Worm (Caenorhabditis elegans): ENCODE measurements around the gene msp-58.
A peak's percentile ranks its signal among the peaks of the same experiment; 100 is the strongest.
"Not testable (repeated sequence)": the region's sequence is repeated elsewhere in the genome, so short reads cannot be mapped to it uniquely, and the experiment has no call there.

msp-58 gene

DNA sequence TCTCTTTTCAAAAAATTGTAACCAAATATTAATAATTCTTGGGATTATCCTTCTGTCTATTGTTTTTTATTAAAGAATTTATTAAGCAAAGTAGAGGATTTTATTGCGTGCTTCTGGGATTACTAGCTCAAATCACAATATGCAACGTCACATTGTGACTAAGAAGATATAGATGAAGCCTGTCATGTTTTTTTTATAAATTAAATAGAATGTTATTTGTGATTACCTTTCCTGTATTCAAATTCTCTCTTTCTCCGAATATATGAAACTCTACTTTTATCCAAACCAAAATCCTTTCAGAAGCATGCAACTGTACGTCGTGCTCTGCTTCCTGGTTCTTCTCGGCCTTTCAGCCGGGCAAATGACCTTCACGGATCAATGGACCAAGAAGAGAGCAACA lies 17.8 kb upstream of the msp-58 start, which contains the start of gene nlp-47:
Gene nlp-47, plus strand, starts transcription at position 301 of the 400 bp plus-strand sequence.
- TF ChIP-seq unc-39 (tag; optimal IDR thresholded peaks at IDR 0.05) (no peak), Y5F2A.4 (GFP tag; optimal IDR thresholded peaks at IDR 0.05) (no peak), tag-97 (GFP tag; IDR thresholded peaks at IDR 0.05) (no peak), rbr-2 (tag; optimal IDR thresholded peaks at IDR 0.05) (no peak), gei-8 (GFP tag; optimal IDR thresholded peaks at IDR 0.05) (no peak), egl-43 (GFP tag; IDR thresholded peaks at IDR 0.05) (no peak), nhr-102 (tag; optimal IDR thresholded peaks at IDR 0.05) (no peak), snpc-1.2 (GFP tag; IDR thresholded peaks at IDR 0.05) (no peak), pqm-1 (tag; optimal IDR thresholded peaks at IDR 0.05) (no peak), daf-8 (GFP tag; IDR thresholded peaks at IDR 0.05) (no peak), ces-1 (GFP tag; optimal IDR thresholded peaks at IDR 0.05) (no peak), ZK337.2 (GFP tag; IDR thresholded peaks at IDR 0.05) (no peak)

DNA sequence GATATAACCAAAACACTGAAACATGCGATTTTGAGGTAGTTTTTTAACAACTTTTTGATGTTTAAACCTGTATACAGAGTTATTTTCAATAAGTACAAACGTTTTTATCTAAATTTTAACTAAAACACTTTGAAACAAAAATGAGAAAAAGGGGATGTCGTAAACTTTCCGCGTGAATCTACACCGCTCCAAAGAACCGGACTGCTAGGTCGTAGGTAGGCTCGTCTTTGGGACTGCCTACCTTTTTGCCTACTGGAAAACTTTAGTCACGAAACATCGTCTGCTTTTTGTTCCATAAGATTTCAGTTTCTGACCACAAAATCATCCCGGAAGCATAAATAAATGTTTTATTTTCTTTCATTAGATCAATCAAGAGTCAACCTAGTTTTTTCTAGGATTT lies 17.2 kb upstream of the msp-58 start:
- TF ChIP-seq unc-62 (GFP tag; optimal IDR thresholded peaks at IDR 0.05 in 1 of 2) (peak in 1 of 2 experiments; percentile 90), unc-62 (tag; optimal IDR thresholded peaks at IDR 0.05) (no peak), aha-1 (tag) (peak; percentile 56), zag-1 (tag; optimal IDR thresholded peaks at IDR 0.05) (no peak)

DNA sequence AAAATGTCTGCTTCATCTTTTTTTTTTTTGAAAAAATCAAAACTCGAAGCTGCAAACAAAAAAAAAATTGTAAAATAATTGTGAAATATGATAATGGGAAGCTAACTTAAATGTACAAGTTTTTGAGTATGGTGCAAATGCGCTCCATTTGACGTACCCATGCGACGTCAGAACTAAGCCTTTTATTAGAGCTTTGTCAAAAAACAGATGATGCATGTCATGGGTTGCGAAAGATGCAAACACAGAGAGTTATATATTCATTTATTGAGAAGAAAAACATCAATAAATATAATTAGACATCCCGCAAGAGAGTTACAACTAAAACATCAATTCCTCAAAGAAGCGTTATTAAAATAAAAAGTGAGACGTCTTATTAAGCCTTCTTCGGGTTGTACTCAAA lies 13.9 kb upstream of the msp-58 start:
- TF ChIP-seq R02D3.7 (tag; optimal IDR thresholded peaks at IDR 0.05) = no peak

DNA sequence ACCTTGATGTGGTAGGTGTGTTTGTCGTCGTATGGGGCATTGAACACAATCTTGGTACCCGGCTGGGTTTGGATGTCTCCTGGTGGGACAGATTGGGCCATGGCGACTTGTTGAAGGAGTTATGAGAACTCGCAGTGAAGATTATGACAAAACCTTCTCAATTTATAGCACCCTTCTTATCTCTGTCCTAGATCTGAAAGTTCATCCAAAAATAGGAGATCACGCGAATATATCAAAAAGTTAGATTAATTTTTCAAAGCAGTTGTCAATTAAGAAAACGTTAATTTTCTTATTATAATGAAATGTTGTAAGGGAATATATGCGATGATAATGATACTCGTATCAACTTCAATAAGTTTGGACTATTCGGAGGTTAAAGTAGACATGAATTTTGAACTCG lies 13.2 kb upstream of the msp-58 start, which contains the start of gene msp-51:
Gene msp-51, minus strand, starts transcription at position 101 of the 400 bp plus-strand sequence.
- TF ChIP-seq daf-16 (GFP tag; optimal IDR thresholded peaks at IDR 0.05); daf-16 (tag; optimal IDR thresholded peaks at IDR 0.05); nhr-25 (tag; optimal IDR thresholded peaks at IDR 0.05; ENCODE audit: borderline replicate concordance, insufficient read depth); nhr-11 (tag; optimal IDR thresholded peaks at IDR 0.05): not testable (repeated sequence)

DNA sequence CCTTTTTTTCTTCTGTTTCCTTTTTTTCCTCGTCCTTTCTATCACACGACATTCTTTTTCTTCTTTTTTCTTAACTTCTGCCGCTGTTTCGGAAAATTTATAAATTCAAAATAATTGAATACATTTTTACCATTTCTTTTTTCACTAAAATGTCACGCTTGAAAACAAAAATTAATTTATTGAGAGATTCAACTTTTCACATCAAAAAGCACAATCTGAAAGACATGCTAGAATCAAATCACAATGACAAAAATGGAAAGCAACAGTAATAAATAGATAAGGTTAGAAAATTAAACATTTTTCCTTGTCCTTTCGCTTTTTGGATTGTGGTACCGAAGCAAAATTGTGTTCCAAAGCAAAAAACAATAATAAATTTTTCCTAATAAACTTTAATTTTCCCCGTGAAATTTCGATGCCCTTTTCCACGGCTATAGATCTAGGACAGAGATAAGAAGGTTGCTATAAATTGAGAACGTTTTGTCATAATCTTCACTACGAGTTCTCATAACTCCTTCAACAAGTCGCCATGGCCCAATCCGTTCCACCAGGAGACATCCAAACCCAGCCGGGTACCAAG lies 10.9 kb upstream of the msp-58 start, which contains the start of the genes ZK354.6 and msp-113:
Gene ZK354.6, minus strand, starts transcription at position 101 of the 577 bp plus-strand sequence.
Gene msp-113, plus strand, starts transcription at position 527 of the 577 bp plus-strand sequence.
- TF ChIP-seq jun-1 (tag; optimal IDR thresholded peaks at IDR 0.05) (no peak), unc-62 (GFP tag; optimal IDR thresholded peaks at IDR 0.05 in 1 of 2) (peak in 1 of 2 experiments; percentile 27), unc-62 (tag; optimal IDR thresholded peaks at IDR 0.05) (no peak)

DNA sequence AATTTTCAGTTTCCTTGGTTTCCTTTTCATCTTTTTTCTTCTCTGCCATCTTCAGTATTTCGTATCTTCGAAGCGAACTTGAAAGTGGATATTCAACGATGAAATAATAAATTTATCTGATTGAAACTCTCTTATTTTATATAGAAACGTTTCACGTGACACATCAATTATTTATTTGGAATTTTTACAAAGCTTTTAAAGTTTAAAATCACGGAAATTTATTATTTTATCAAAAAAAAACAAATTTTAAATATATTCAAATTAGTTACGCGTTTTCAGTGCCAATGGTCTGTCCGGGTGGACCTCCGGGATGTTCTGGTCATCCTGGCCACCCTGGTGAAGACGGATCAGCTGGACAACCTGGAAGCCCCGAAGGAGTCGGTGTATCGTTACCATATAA lies 5.4 kb upstream of the msp-58 start, which contains the start of gene ZK354.7:
Gene ZK354.7, minus strand, starts transcription at position 101 of the 400 bp plus-strand sequence.
- no peak for TF ChIP-seq unc-62 (GFP tag; optimal IDR thresholded peaks at IDR 0.05 in 1 of 2)
- no peak for TF ChIP-seq unc-62 (tag; optimal IDR thresholded peaks at IDR 0.05)
- TF ChIP-seq nhr-10 (tag; optimal IDR thresholded peaks at IDR 0.05) = no peak
- no peak for TF ChIP-seq php-3 (GFP tag; IDR thresholded peaks at IDR 0.05)
- TF ChIP-seq aha-1 (tag) = peak; percentile 13
- TF ChIP-seq unc-130 (GFP tag; optimal IDR thresholded peaks at IDR 0.05) = no peak

DNA sequence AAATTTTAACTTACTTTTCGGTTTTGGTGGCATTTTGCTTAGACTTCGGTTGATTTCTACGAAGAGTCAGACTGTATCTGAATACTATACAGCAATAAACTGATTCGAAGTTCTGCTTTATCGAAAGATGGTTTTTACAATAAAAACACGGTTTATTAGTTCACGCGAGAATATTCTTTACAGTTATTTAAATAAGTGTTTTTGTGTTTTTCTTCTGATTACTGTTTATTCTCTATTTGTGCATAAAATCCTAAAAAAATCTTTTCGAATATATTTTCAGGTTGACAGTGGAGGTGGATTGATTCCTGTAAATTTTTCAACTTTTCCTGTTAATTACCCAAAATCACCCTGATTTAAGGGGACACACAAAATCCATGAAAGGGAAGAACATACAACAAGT lies 2.4 kb upstream of the msp-58 start, which contains the start of gene ZK354.8:
Gene ZK354.8, minus strand, starts transcription at position 101 of the 400 bp plus-strand sequence.
- TF ChIP-seq dmd-9 (GFP tag; IDR thresholded peaks at IDR 0.05) = no peak
- TF ChIP-seq sdz-12 (GFP tag; optimal IDR thresholded peaks at IDR 0.05) = no peak
- no peak for TF ChIP-seq fkh-10 (GFP tag; optimal IDR thresholded peaks at IDR 0.05)
- TF ChIP-seq madf-5 (GFP tag; IDR thresholded peaks at IDR 0.05) = no peak
- TF ChIP-seq nhr-102 (tag; optimal IDR thresholded peaks at IDR 0.05) = no peak
- no peak for TF ChIP-seq unc-39 (tag; optimal IDR thresholded peaks at IDR 0.05)
- TF ChIP-seq ama-1 (optimal IDR thresholded peaks at IDR 0.05) = no peak
